In the genomic region with DNA sequence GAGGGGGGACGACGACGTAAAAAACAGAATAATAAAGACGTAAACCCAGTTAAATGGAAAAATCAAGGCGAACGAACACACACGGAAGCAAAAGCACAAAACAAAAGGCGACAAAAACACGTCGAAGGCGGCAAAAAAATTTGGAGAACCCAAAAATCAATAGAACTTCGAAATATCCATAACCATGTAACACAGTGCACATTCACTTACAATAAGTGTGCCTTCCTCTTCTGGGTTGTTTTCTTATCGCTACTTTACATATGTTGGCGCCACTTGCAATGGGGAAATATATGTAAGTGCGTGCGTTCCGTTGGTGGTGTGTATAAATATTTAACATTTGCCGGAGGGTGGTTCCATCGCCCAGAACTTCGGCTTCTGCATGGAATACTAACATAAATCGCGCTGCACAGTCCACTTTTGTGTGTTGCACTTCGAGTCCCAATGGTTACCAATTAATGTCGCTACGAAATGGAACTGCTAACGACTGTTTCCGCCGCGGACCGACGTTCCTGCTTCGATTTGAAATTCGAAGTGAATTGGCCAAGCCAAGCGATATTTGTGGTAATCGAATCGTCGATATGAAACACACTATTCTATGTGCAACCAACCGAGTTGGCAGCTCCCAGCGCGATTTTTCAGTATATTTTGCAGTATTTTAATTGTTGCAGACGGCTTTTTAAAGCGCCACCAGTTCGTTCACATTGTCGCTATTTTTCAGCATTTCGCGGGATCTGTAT, we compare ENCODE assay signal across 1 fruit fly cellular context.
A peak's percentile ranks its signal among the peaks of the same experiment; 100 is the strongest.
TF ChIP-seq lines count a peak whose summit lies in the region.

A gene (minus strand): TSS at position 542 of the 737 bp plus-strand sequence.
A gene (plus strand): TSS at position 665 of the 737 bp plus-strand sequence.

TF ChIP-seq in whole organism, embryonic, 481 proteins besides CTCF, POLR2A, EP300 and RAD21 (continued from another document and continues in another):
- no peak for TF ChIP-seq Sox100B (GFP tag; optimal IDR thresholded peaks at IDR 0.05; lab: Kevin White, UChicago)
- no peak for TF ChIP-seq CG7372 (GFP tag; IDR thresholded peaks at IDR 0.05; lab: Robert Waterston, UW)
- peak; percentile 42 for TF ChIP-seq gcm (GFP tag; optimal IDR thresholded peaks at IDR 0.05; lab: Kevin White, UChicago)
- no peak for TF ChIP-seq CG12942 (GFP tag; optimal IDR thresholded peaks at IDR 0.05; lab: Kevin White, UChicago)
- no peak for TF ChIP-seq bigmax (GFP tag; optimal IDR thresholded peaks at IDR 0.05; lab: Kevin White, UChicago)
- TF ChIP-seq HLH54F (GFP tag; optimal IDR thresholded peaks at IDR 0.05; lab: Kevin White, UChicago) = peak; percentile 33
- TF ChIP-seq CG11456 (GFP tag; IDR thresholded peaks at IDR 0.05; lab: Robert Waterston, UW) = 0 out of 3 replicates have a peak, but pooled peaks have one; percentile 13
- no peak for TF ChIP-seq CG31365 (tag; optimal IDR thresholded peaks at IDR 0.05; lab: Kevin White, UChicago)
- TF ChIP-seq cato (GFP tag; optimal IDR thresholded peaks at IDR 0.05; lab: Kevin White, UChicago; ENCODE audit: borderline replicate concordance) = no peak
- TF ChIP-seq Mes4 (GFP tag; optimal IDR thresholded peaks at IDR 0.05; lab: Kevin White, UChicago) = peak; percentile 32
- no peak for TF ChIP-seq gsb (GFP tag; IDR thresholded peaks at IDR 0.05; lab: Robert Waterston, UW)
- TF ChIP-seq CG11723 (GFP tag; optimal IDR thresholded peaks at IDR 0.05; lab: Kevin White, UChicago) = no peak
- no peak for TF ChIP-seq CkIIα-i1 (GFP tag; IDR thresholded peaks at IDR 0.05; lab: Robert Waterston, UW)
- TF ChIP-seq CG15011 (GFP tag; optimal IDR thresholded peaks at IDR 0.05; lab: Kevin White, UChicago) = peak; percentile 11
- TF ChIP-seq hth (optimal IDR thresholded peaks at IDR 0.05; lab: Kevin White, UChicago) = no peak
- no peak for TF ChIP-seq sens-2 (GFP tag; IDR thresholded peaks at IDR 0.05; lab: Robert Waterston, UW)
- peak; percentile 55 for TF ChIP-seq CG9932 (GFP tag; IDR thresholded peaks at IDR 0.05; lab: Robert Waterston, UW)
- TF ChIP-seq CG10366 (GFP tag; IDR thresholded peaks at IDR 0.05; lab: Robert Waterston, UW) = peak; percentile 9; the same call in 1 of the 2 replicates
- peak; percentile 77 for TF ChIP-seq Opbp (GFP tag; IDR thresholded peaks at IDR 0.05; lab: Robert Waterston, UW; ENCODE audit: partially characterized antibody)
- TF ChIP-seq exex (tag; optimal IDR thresholded peaks at IDR 0.05; lab: Kevin White, UChicago) = no peak
- TF ChIP-seq CG8944 (GFP tag; optimal IDR thresholded peaks at IDR 0.05; lab: Kevin White, UChicago) = peak; percentile 10
- no peak for TF ChIP-seq PHDP (tag; optimal IDR thresholded peaks at IDR 0.05; lab: Kevin White, UChicago)
- TF ChIP-seq HmgZ (tag; optimal IDR thresholded peaks at IDR 0.05; lab: Kevin White, UChicago) = peak; percentile 76
- peak; percentile 61 for TF ChIP-seq vvl (GFP tag; IDR thresholded peaks at IDR 0.05; lab: Robert Waterston, UW)
- TF ChIP-seq sisA (GFP tag; IDR thresholded peaks at IDR 0.05; lab: Robert Waterston, UW) = peak; percentile 19; the same call in 1 of the 2 replicates
- no peak for TF ChIP-seq pan (optimal IDR thresholded peaks at IDR 0.05; lab: Kevin White, UChicago)
- peak in 1 of 2 experiments; percentile 35 for TF ChIP-seq pan (GFP tag; optimal IDR thresholded peaks at IDR 0.05 in 1 of 2, IDR thresholded peaks at IDR 0.05 in 1 of 2)
- peak; percentile 33 for TF ChIP-seq psq (GFP tag; optimal IDR thresholded peaks at IDR 0.05; lab: Kevin White, UChicago)
- TF ChIP-seq ERR (GFP tag; optimal IDR thresholded peaks at IDR 0.05; lab: Kevin White, UChicago) = peak; percentile 7
- no peak for TF ChIP-seq Mrtf (GFP tag; IDR thresholded peaks at IDR 0.05; lab: Robert Waterston, UW)
- no peak for TF ChIP-seq C15 (GFP tag; IDR thresholded peaks at IDR 0.05; lab: Robert Waterston, UW)
- TF ChIP-seq CG8388 (GFP tag; optimal IDR thresholded peaks at IDR 0.05; lab: Kevin White, UChicago) = no peak
- TF ChIP-seq chn (GFP tag; optimal IDR thresholded peaks at IDR 0.05; lab: Kevin White, UChicago) = peak; percentile 45
- no peak for TF ChIP-seq CG10274 (GFP tag; optimal IDR thresholded peaks at IDR 0.05; lab: Kevin White, UChicago)
- TF ChIP-seq CG3995 (GFP tag; optimal IDR thresholded peaks at IDR 0.05; lab: Kevin White, UChicago) = peak; percentile 67
- no peak for TF ChIP-seq al (GFP tag; IDR thresholded peaks at IDR 0.05; lab: Robert Waterston, UW)
- peak; percentile 23 for TF ChIP-seq kay (GFP tag; optimal IDR thresholded peaks at IDR 0.05; lab: Kevin White, UChicago)
- TF ChIP-seq CG16863 (GFP tag; optimal IDR thresholded peaks at IDR 0.05; lab: Kevin White, UChicago) = no peak
- TF ChIP-seq HLH3B (GFP tag; IDR thresholded peaks at IDR 0.05; lab: Robert Waterston, UW) = 0 out of 2 replicates have a peak, but pooled peaks have one; percentile 29
- 0 out of 3 replicates have a peak, but pooled peaks have one; percentile 8 for TF ChIP-seq sr (GFP tag; IDR thresholded peaks at IDR 0.05; lab: Robert Waterston, UW)
- TF ChIP-seq CG15269 (tag; optimal IDR thresholded peaks at IDR 0.05; lab: Kevin White, UChicago) = peak; percentile 25
- TF ChIP-seq CG6689 (GFP tag; IDR thresholded peaks at IDR 0.05; lab: Robert Waterston, UW) = no peak
- no peak for TF ChIP-seq CG13894 (tag; optimal IDR thresholded peaks at IDR 0.05; lab: Kevin White, UChicago)
- 0 out of 3 replicates have a peak, but pooled peaks have one; percentile 9 for TF ChIP-seq ase (GFP tag; IDR thresholded peaks at IDR 0.05; lab: Robert Waterston, UW)
- 0 out of 2 replicates have a peak, but pooled peaks have one; percentile 6 for TF ChIP-seq CG11696 (GFP tag; IDR thresholded peaks at IDR 0.05; lab: Robert Waterston, UW)
- peak; percentile 15 for TF ChIP-seq tx (GFP tag; optimal IDR thresholded peaks at IDR 0.05; lab: Kevin White, UChicago)
- peak; percentile 56; the same call in 1 of the 2 replicates for TF ChIP-seq NFAT (GFP tag; IDR thresholded peaks at IDR 0.05; lab: Robert Waterston, UW)
- no peak for TF ChIP-seq gem (tag; optimal IDR thresholded peaks at IDR 0.05; lab: Kevin White, UChicago)
- peak in 1 of 2 experiments; percentile 18 for TF ChIP-seq Hr51 (GFP tag; optimal IDR thresholded peaks at IDR 0.05; lab: Kevin White, UChicago)
- no peak for TF ChIP-seq ftz-f1 (GFP tag; optimal IDR thresholded peaks at IDR 0.05; lab: Kevin White, UChicago)
- TF ChIP-seq CG4617 (GFP tag; optimal IDR thresholded peaks at IDR 0.05; lab: Kevin White, UChicago; ENCODE audit: borderline replicate concordance) = peak; percentile 47
- peak; percentile 54 for TF ChIP-seq zen (tag; optimal IDR thresholded peaks at IDR 0.05; lab: Kevin White, UChicago)
- TF ChIP-seq CG17186 (GFP tag; optimal IDR thresholded peaks at IDR 0.05; lab: Kevin White, UChicago) = peak; percentile 59
- peak; percentile 65 for TF ChIP-seq CG2199 (GFP tag; IDR thresholded peaks at IDR 0.05; lab: Robert Waterston, UW)
- TF ChIP-seq nau (GFP tag; optimal IDR thresholded peaks at IDR 0.05; lab: Kevin White, UChicago) = peak; percentile 4
- peak; percentile 82 for TF ChIP-seq Dp (GFP tag; optimal IDR thresholded peaks at IDR 0.05; lab: Kevin White, UChicago)
- peak; percentile 37 for TF ChIP-seq CG8924 (tag; optimal IDR thresholded peaks at IDR 0.05; lab: Kevin White, UChicago)
- peak; percentile 83 for TF ChIP-seq amos (GFP tag; IDR thresholded peaks at IDR 0.05; lab: Robert Waterston, UW; ENCODE audit: partially characterized antibody)
- peak; percentile 49 for TF ChIP-seq Ets65A (GFP tag; lab: Kevin White, UChicago)
- no peak for TF ChIP-seq yki (optimal IDR thresholded peaks at IDR 0.05; lab: Kevin White, UChicago)
- no peak for TF ChIP-seq nom (GFP tag; optimal IDR thresholded peaks at IDR 0.05; lab: Kevin White, UChicago)
- no peak for TF ChIP-seq CG8089 (GFP tag; optimal IDR thresholded peaks at IDR 0.05; lab: Kevin White, UChicago)
- TF ChIP-seq Aef1 (GFP tag; IDR thresholded peaks at IDR 0.05; lab: Robert Waterston, UW) = no peak
- peak; percentile 35 for TF ChIP-seq CG17912 (GFP tag; optimal IDR thresholded peaks at IDR 0.05; lab: Kevin White, UChicago)
- peak; percentile 63; the same call in 2 of the 3 replicates for TF ChIP-seq hb (GFP tag; IDR thresholded peaks at IDR 0.05; lab: Robert Waterston, UW; ENCODE audit: partially characterized antibody)
- peak; percentile 38; the same call in 1 of the 2 replicates for TF ChIP-seq wdn (GFP tag; IDR thresholded peaks at IDR 0.05; lab: Robert Waterston, UW)
- TF ChIP-seq chinmo (GFP tag; IDR thresholded peaks at IDR 0.05; lab: Robert Waterston, UW; ENCODE audit: partially characterized antibody) = peak; percentile 82; the same call in 2 of the 4 replicates
- no peak for TF ChIP-seq Vsx1 (GFP tag; optimal IDR thresholded peaks at IDR 0.05; lab: Kevin White, UChicago)
- TF ChIP-seq abd-A (tag; optimal IDR thresholded peaks at IDR 0.05; lab: Kevin White, UChicago) = no peak
- TF ChIP-seq CG9797 (GFP tag; optimal IDR thresholded peaks at IDR 0.05; lab: Kevin White, UChicago) = peak; percentile 94
- TF ChIP-seq CG1603 (tag; optimal IDR thresholded peaks at IDR 0.05; lab: Kevin White, UChicago) = peak; percentile 84
- peak; percentile 21 for TF ChIP-seq dmrt99B (tag; optimal IDR thresholded peaks at IDR 0.05; lab: Kevin White, UChicago)
- TF ChIP-seq sd (tag; optimal IDR thresholded peaks at IDR 0.05; lab: Kevin White, UChicago) = peak; percentile 56
- 0 out of 3 replicates have a peak, but pooled peaks have one; percentile 23 for TF ChIP-seq dysf (GFP tag; IDR thresholded peaks at IDR 0.05; lab: Robert Waterston, UW)
- peak; percentile 92 for TF ChIP-seq Med (GFP tag; lab: Kevin White, UChicago)
- TF ChIP-seq grn (GFP tag; optimal IDR thresholded peaks at IDR 0.05; lab: Kevin White, UChicago) = no peak
- TF ChIP-seq CG18764 (GFP tag; optimal IDR thresholded peaks at IDR 0.05; lab: Kevin White, UChicago) = no peak
- TF ChIP-seq CG13287 (GFP tag; IDR thresholded peaks at IDR 0.05; lab: Robert Waterston, UW; ENCODE audit: partially characterized antibody) = peak; percentile 79
- no peak for TF ChIP-seq B-H1 (GFP tag; IDR thresholded peaks at IDR 0.05; lab: Robert Waterston, UW)
- TF ChIP-seq sna (GFP tag; IDR thresholded peaks at IDR 0.05; lab: Robert Waterston, UW; ENCODE audit: partially characterized antibody) = peak; percentile 50; the same call in 1 of the 2 replicates
- TF ChIP-seq CG2875 (GFP tag; optimal IDR thresholded peaks at IDR 0.05; lab: Kevin White, UChicago) = no peak
- no peak for TF ChIP-seq az2 (GFP tag; optimal IDR thresholded peaks at IDR 0.05; lab: Kevin White, UChicago)
- TF ChIP-seq Elba2 (GFP tag; optimal IDR thresholded peaks at IDR 0.05; lab: Kevin White, UChicago) = no peak
- TF ChIP-seq CG6272 (GFP tag; IDR thresholded peaks at IDR 0.05; lab: Robert Waterston, UW) = peak; percentile 16; the same call in 1 of the 2 replicates
- TF ChIP-seq Jarid2 (GFP tag; optimal IDR thresholded peaks at IDR 0.05; lab: Kevin White, UChicago) = peak; percentile 81
- TF ChIP-seq sug (tag; optimal IDR thresholded peaks at IDR 0.05; lab: Kevin White, UChicago) = no peak
- peak in 1 of 3 experiments; percentile 63 for TF ChIP-seq Stat92E (GFP tag; optimal IDR thresholded peaks at IDR 0.05; lab: Kevin White, UChicago)
- TF ChIP-seq Ssrp (tag; optimal IDR thresholded peaks at IDR 0.05; lab: Kevin White, UChicago) = no peak
- peak; percentile 14 for TF ChIP-seq CG15696 (tag; optimal IDR thresholded peaks at IDR 0.05; lab: Kevin White, UChicago)
- TF ChIP-seq CG18476 (GFP tag; optimal IDR thresholded peaks at IDR 0.05; lab: Kevin White, UChicago) = peak; percentile 12
- TF ChIP-seq unpg (GFP tag; optimal IDR thresholded peaks at IDR 0.05; lab: Kevin White, UChicago) = no peak
- no peak for TF ChIP-seq CG10462 (GFP tag; optimal IDR thresholded peaks at IDR 0.05; lab: Kevin White, UChicago)
- 0 out of 2 replicates have a peak, but pooled peaks have one; percentile 21 for TF ChIP-seq CG14441 (GFP tag; IDR thresholded peaks at IDR 0.05; lab: Robert Waterston, UW)
- no peak for TF ChIP-seq Taf1 (GFP tag; IDR thresholded peaks at IDR 0.05; lab: Robert Waterston, UW)
- no peak for TF ChIP-seq CG13123 (GFP tag; optimal IDR thresholded peaks at IDR 0.05; lab: Kevin White, UChicago)
- TF ChIP-seq zen2 (GFP tag; IDR thresholded peaks at IDR 0.05; lab: Robert Waterston, UW; ENCODE audit: partially characterized antibody) = 0 out of 3 replicates have a peak, but pooled peaks have one; percentile 6
- TF ChIP-seq CG11695 (GFP tag; IDR thresholded peaks at IDR 0.05; lab: Robert Waterston, UW) = no peak
- TF ChIP-seq CG18262 (tag; optimal IDR thresholded peaks at IDR 0.05; lab: Kevin White, UChicago) = no peak
- no peak for TF ChIP-seq seq (GFP tag; IDR thresholded peaks at IDR 0.05; lab: Robert Waterston, UW)
- TF ChIP-seq corto (GFP tag; optimal IDR thresholded peaks at IDR 0.05; lab: Kevin White, UChicago) = no peak
- TF ChIP-seq ash1 (GFP tag; optimal IDR thresholded peaks at IDR 0.05; lab: Kevin White, UChicago) = no peak
- no peak for TF ChIP-seq bab2 (GFP tag; optimal IDR thresholded peaks at IDR 0.05; lab: Kevin White, UChicago)
- TF ChIP-seq Oli (tag; optimal IDR thresholded peaks at IDR 0.05; lab: Kevin White, UChicago) = no peak
- peak; percentile 75 for TF ChIP-seq CG16813 (GFP tag; IDR thresholded peaks at IDR 0.05; lab: Robert Waterston, UW; ENCODE audit: partially characterized antibody)
- TF ChIP-seq tna (GFP tag; IDR thresholded peaks at IDR 0.05; lab: Robert Waterston, UW; ENCODE audit: partially characterized antibody) = peak; percentile 57
- peak; percentile 88 for TF ChIP-seq Lhr (GFP tag; optimal IDR thresholded peaks at IDR 0.05; lab: Kevin White, UChicago)
- TF ChIP-seq trem (tag; optimal IDR thresholded peaks at IDR 0.05; lab: Kevin White, UChicago) = peak; percentile 100
- TF ChIP-seq Dfd (GFP tag; optimal IDR thresholded peaks at IDR 0.05; lab: Kevin White, UChicago) = no peak
- TF ChIP-seq schlank (tag; optimal IDR thresholded peaks at IDR 0.05; lab: Kevin White, UChicago) = no peak
- TF ChIP-seq bcd (GFP tag; optimal IDR thresholded peaks at IDR 0.05; lab: Kevin White, UChicago) = peak; percentile 28
- no peak for TF ChIP-seq fu2 (GFP tag; optimal IDR thresholded peaks at IDR 0.05; lab: Kevin White, UChicago)
- peak; percentile 32 for TF ChIP-seq CG17385 (GFP tag; optimal IDR thresholded peaks at IDR 0.05; lab: Kevin White, UChicago)
- TF ChIP-seq CG3407 (GFP tag; optimal IDR thresholded peaks at IDR 0.05; lab: Kevin White, UChicago) = no peak
- TF ChIP-seq otp (GFP tag; IDR thresholded peaks at IDR 0.05; lab: Robert Waterston, UW) = no peak
- TF ChIP-seq CG4707 (GFP tag; optimal IDR thresholded peaks at IDR 0.05; lab: Kevin White, UChicago) = no peak
- TF ChIP-seq CG10209 (GFP tag; optimal IDR thresholded peaks at IDR 0.05; lab: Kevin White, UChicago) = peak; percentile 13
- TF ChIP-seq aop (GFP tag; IDR thresholded peaks at IDR 0.05; lab: Robert Waterston, UW) = no peak
- TF ChIP-seq CG13296 (GFP tag; optimal IDR thresholded peaks at IDR 0.05; lab: Kevin White, UChicago) = no peak
- TF ChIP-seq CG10321 (GFP tag; IDR thresholded peaks at IDR 0.05; lab: Robert Waterston, UW) = no peak
